Worm (Caenorhabditis elegans) whole organism, L3 larva: Measurements from ENCODE around the gene F56D2.8.

Experiments
- ceh-82 ChIP-seq: fragments of 150-350 bp; optimal IDR thresholded peaks from 2 replicates; lab custom pipeline; 2014; ENCODE audit warnings: missing biosample characterization, missing genetic modification characterization
- jun-1 ChIP-seq: fragments of 150-350 bp; optimal IDR thresholded peaks from 2 replicates; lab custom pipeline; 2014; ENCODE audit warnings: missing biosample characterization, missing genetic modification reagents, missing genetic modification characterization
- nhr-12 ChIP-seq: fragments of 150-350 bp; optimal IDR thresholded peaks from 2 replicates; lab custom pipeline; 2014; ENCODE audit warnings: missing biosample characterization, missing genetic modification characterization

ce11 chrIII:5572806-5573205 lies 9.9 kb downstream of the F56D2.8 start:
- no peak for TF ChIP-seq nhr-12 (tag; lab: Kevin White, UChicago)
- no peak for TF ChIP-seq ceh-82
- TF ChIP-seq jun-1 (tag; lab: Kevin White, UChicago), result no peak
